Fruit fly (Drosophila melanogaster) Kc167 (cell line): Measurements from ENCODE around the gene CG32568.

ENCODE experiments used
- Myc ChIP-seq: fragments of >200 bp; optimal IDR thresholded peaks from 2 replicates; lab custom pipeline; 2017; ENCODE audit warnings: missing external identifiers
- Sin3A ChIP-seq: fragments of >200 bp; optimal IDR thresholded peaks from 2 replicates; lab custom pipeline; 2018; ENCODE audit warnings: missing external identifiers
- h ChIP-seq: fragments of >200 bp; optimal IDR thresholded peaks from 3 replicates; lab custom pipeline; 2018; ENCODE audit warnings: missing external identifiers
- insv ChIP-seq: fragments of >200 bp; optimal IDR thresholded peaks from 3 replicates; lab custom pipeline; 2018; ENCODE audit warnings: missing external identifiers
- psq ChIP-seq: fragments of >200 bp; optimal IDR thresholded peaks from 2 replicates; lab custom pipeline; 2017; ENCODE audit warnings: missing external identifiers
- ttk ChIP-seq: sonication (Bioruptor generic); optimal IDR thresholded peaks from 2 replicates; lab custom pipeline; 2017; ENCODE audit warnings: missing external identifiers

DNA sequence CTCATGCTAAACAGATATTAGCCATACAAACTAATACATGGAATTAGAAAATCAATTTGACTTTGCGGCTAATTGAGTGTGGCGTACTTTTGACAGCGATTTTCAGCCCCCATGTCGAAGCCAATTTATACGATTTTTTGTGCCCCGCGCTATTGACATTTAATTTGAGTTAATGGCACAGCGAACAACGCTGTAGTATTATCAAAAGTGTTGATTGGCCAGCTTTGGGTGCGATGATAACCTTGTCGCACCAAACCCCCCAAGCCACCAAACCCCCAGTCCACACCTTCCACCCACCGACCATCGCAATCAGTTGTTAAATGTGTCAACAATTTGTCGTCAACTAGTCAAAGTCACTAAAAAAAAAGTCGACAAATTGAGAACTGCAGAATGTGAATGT is 8.6 kb downstream of the CG32568 start:
- TF ChIP-seq ttk (lab: Kevin White, UChicago) (no peak), psq (lab: Kevin White, UChicago) (no peak), Myc (no peak), h (lab: Kevin White, UChicago) (no peak), insv (lab: Kevin White, UChicago) (no peak), Sin3A (lab: Kevin White, UChicago) (no peak)
